Worm (Caenorhabditis elegans) whole organism, late embryonic: ENCODE results near the gene F52G3.5.

ENCODE experiments used
- C08G9.2 ChIP-seq: sonication (generic microtip); optimal IDR thresholded peaks from 2 replicates; lab custom pipeline; 2016; ENCODE audit warnings: mild to moderate bottlenecking, missing genetic modification characterization, moderate library complexity, missing compliant biosample characterization
- C38D4.7 ChIP-seq: fragments of 200-800 bp; sonication (Bioruptor generic); optimal IDR thresholded peaks from 2 replicates; lab custom pipeline; 2018; ENCODE audit warnings: mild to moderate bottlenecking, missing genetic modification characterization, moderate library complexity, missing compliant biosample characterization
- T23F11.4 ChIP-seq: fragments of 200-800 bp; sonication (Bioruptor generic); optimal IDR thresholded peaks from 2 replicates; lab custom pipeline; 2018; ENCODE audit warnings: mild to moderate bottlenecking, missing genetic modification characterization, missing compliant biosample characterization
- Y22D7AL.16 ChIP-seq: sonication (generic microtip); optimal IDR thresholded peaks from 2 replicates; lab custom pipeline; 2016; ENCODE audit warnings: missing genetic modification characterization, missing compliant biosample characterization
- ahr-1 ChIP-seq: sonication (generic microtip); optimal IDR thresholded peaks from 2 replicates; lab custom pipeline; 2016; ENCODE audit warnings: missing genetic modification characterization, missing compliant biosample characterization
- ama-1 ChIP-seq: fragments of 150-350 bp; optimal IDR thresholded peaks from 2 replicates; lab custom pipeline; 2014
- ceh-18 ChIP-seq: sonication (generic microtip); optimal IDR thresholded peaks from 2 replicates; lab custom pipeline; 2016; ENCODE audit warnings: missing genetic modification characterization, missing compliant biosample characterization
- ceh-2 ChIP-seq: sonication (generic microtip); optimal IDR thresholded peaks from 2 replicates; lab custom pipeline; 2016; ENCODE audit warnings: missing genotype, missing genetic modification characterization, missing compliant biosample characterization
- ceh-24 ChIP-seq: sonication (generic microtip); optimal IDR thresholded peaks from 2 replicates; lab custom pipeline; 2016; ENCODE audit warnings: mild to moderate bottlenecking, missing genetic modification characterization, missing compliant biosample characterization
- ceh-30 ChIP-seq: fragments of 150-350 bp; optimal IDR thresholded peaks from 2 replicates; lab custom pipeline; 2014; ENCODE audit warnings: missing biosample characterization, missing genetic modification characterization
- ceh-34 ChIP-seq: sonication (generic microtip); optimal IDR thresholded peaks from 2 replicates; lab custom pipeline; 2016; ENCODE audit warnings: mild to moderate bottlenecking, missing genetic modification characterization, missing compliant biosample characterization
- ceh-6 ChIP-seq: fragments of 200-800 bp; sonication (Bioruptor generic); optimal IDR thresholded peaks from 2 replicates; lab custom pipeline; 2018; ENCODE audit warnings: mild to moderate bottlenecking, missing genetic modification characterization, missing compliant biosample characterization
- ceh-9 ChIP-seq: sonication (generic microtip); optimal IDR thresholded peaks from 2 replicates; lab custom pipeline; 2016; ENCODE audit warnings: mild to moderate bottlenecking, missing genetic modification characterization, inconsistent platforms, missing compliant biosample characterization
- elt-2 ChIP-seq: sonication (generic microtip); optimal IDR thresholded peaks from 2 replicates; lab custom pipeline; 2016; ENCODE audit warnings: missing genetic modification reagents, missing genetic modification characterization, missing compliant biosample characterization
- elt-4 ChIP-seq: sonication (generic microtip); optimal IDR thresholded peaks from 2 replicates; lab custom pipeline; 2016; ENCODE audit warnings: missing genetic modification characterization, missing compliant biosample characterization
- ets-4 ChIP-seq: sonication (generic microtip); optimal IDR thresholded peaks from 2 replicates; lab custom pipeline; 2016; ENCODE audit warnings: missing genetic modification characterization, missing compliant biosample characterization
- eyg-1 ChIP-seq: sonication (generic microtip); optimal IDR thresholded peaks from 2 replicates; lab custom pipeline; 2016; ENCODE audit warnings: missing genotype, missing genetic modification characterization, missing compliant biosample characterization
- fax-1 ChIP-seq: sonication (generic microtip); optimal IDR thresholded peaks from 2 replicates; lab custom pipeline; 2016; ENCODE audit warnings: missing genotype, missing genetic modification characterization, missing compliant biosample characterization
- gmeb-2 ChIP-seq: sonication (generic microtip); optimal IDR thresholded peaks from 2 replicates; lab custom pipeline; 2016; ENCODE audit warnings: missing genetic modification characterization, inconsistent platforms, missing compliant biosample characterization
- hlh-13 ChIP-seq: fragments of 200-800 bp; sonication (Bioruptor generic); optimal IDR thresholded peaks from 2 replicates; lab custom pipeline; 2018; ENCODE audit warnings: mild to moderate bottlenecking, missing genetic modification characterization, missing compliant biosample characterization
- hlh-15 ChIP-seq: sonication (generic microtip); optimal IDR thresholded peaks from 2 replicates; lab custom pipeline; 2016; ENCODE audit warnings: missing genetic modification characterization, missing compliant biosample characterization
- hlh-30 ChIP-seq: sonication (generic microtip); optimal IDR thresholded peaks from 2 replicates; lab custom pipeline; 2017; ENCODE audit warnings: antibody characterized with exemption, missing genetic modification characterization, missing compliant biosample characterization; ENCODE audit not compliant: insufficient read depth
- hlh-6 ChIP-seq: sonication (generic microtip); optimal IDR thresholded peaks from 2 replicates; lab custom pipeline; 2016; ENCODE audit warnings: missing genotype, missing genetic modification characterization, missing compliant biosample characterization
- hlh-8 ChIP-seq: sonication (generic microtip); optimal IDR thresholded peaks from 2 replicates; lab custom pipeline; 2016; ENCODE audit warnings: missing genotype, missing genetic modification characterization, missing compliant biosample characterization
- lim-6 ChIP-seq: sonication (generic microtip); optimal IDR thresholded peaks from 2 replicates; lab custom pipeline; 2016; ENCODE audit warnings: missing genetic modification characterization, missing compliant biosample characterization
- madf-2 ChIP-seq: sonication (generic microtip); optimal IDR thresholded peaks from 2 replicates; lab custom pipeline; 2017; ENCODE audit warnings: missing genetic modification characterization, missing compliant biosample characterization
- mec-3 ChIP-seq: sonication (generic microtip); optimal IDR thresholded peaks from 2 replicates; lab custom pipeline; 2016; ENCODE audit warnings: borderline replicate concordance, missing genetic modification characterization, missing compliant biosample characterization
- nhr-11 ChIP-seq: fragments of 150-350 bp; optimal IDR thresholded peaks from 2 replicates; lab custom pipeline; 2014; ENCODE audit warnings: missing biosample characterization, missing genetic modification characterization
- nhr-232 ChIP-seq: sonication (generic microtip); optimal IDR thresholded peaks from 2 replicates; lab custom pipeline; 2016; ENCODE audit warnings: missing genetic modification characterization, missing compliant biosample characterization
- npax-4 ChIP-seq: sonication (generic microtip); optimal IDR thresholded peaks from 2 replicates; lab custom pipeline; 2016; ENCODE audit warnings: missing genetic modification characterization, missing compliant biosample characterization
- odd-2 ChIP-seq: sonication (generic microtip); optimal IDR thresholded peaks from 2 replicates; lab custom pipeline; 2017; ENCODE audit warnings: antibody characterized with exemption, mild to moderate bottlenecking, missing genetic modification characterization, missing compliant biosample characterization
- pag-3 ChIP-seq: sonication (generic microtip); optimal IDR thresholded peaks from 2 replicates; lab custom pipeline; 2016; ENCODE audit warnings: missing compliant biosample characterization, missing genetic modification characterization, borderline replicate concordance
- pax-1 ChIP-seq: fragments of 150-350 bp; optimal IDR thresholded peaks from 2 replicates; lab custom pipeline; 2014; ENCODE audit warnings: missing biosample characterization, missing genetic modification characterization
- pqm-1 ChIP-seq: sonication (generic microtip); optimal IDR thresholded peaks from 2 replicates; lab custom pipeline; 2016; ENCODE audit warnings: missing genetic modification characterization, missing compliant biosample characterization
- pros-1 ChIP-seq: fragments of 150-350 bp; optimal IDR thresholded peaks from 2 replicates; lab custom pipeline; 2014; ENCODE audit warnings: missing biosample characterization, missing genetic modification reagents, missing genetic modification characterization
- ref-2 ChIP-seq: sonication (generic microtip); optimal IDR thresholded peaks from 2 replicates; lab custom pipeline; 2016; ENCODE audit warnings: missing genetic modification characterization, missing compliant biosample characterization
- rnt-1 ChIP-seq: sonication (generic microtip); optimal IDR thresholded peaks from 2 replicates; lab custom pipeline; 2016; ENCODE audit warnings: missing genetic modification characterization, missing compliant biosample characterization
- sox-2 ChIP-seq: fragments of 200-800 bp; sonication (Bioruptor generic); IDR thresholded peaks from 2 replicates; pipeline ENCODE4 v1.3.6; 2022; ENCODE audit warnings: missing genetic modification reagents, missing genetic modification characterization, missing compliant biosample characterization
- sox-4 ChIP-seq: sonication (generic microtip); optimal IDR thresholded peaks from 2 replicates; lab custom pipeline; 2017; ENCODE audit warnings: mild to moderate bottlenecking, missing genetic modification characterization, inconsistent platforms, missing compliant biosample characterization
- syd-9 ChIP-seq: sonication (generic microtip); optimal IDR thresholded peaks from 2 replicates; lab custom pipeline; 2016; ENCODE audit warnings: mild to moderate bottlenecking, missing genetic modification characterization, moderate library complexity, missing compliant biosample characterization
- ttx-3 ChIP-seq: sonication (generic microtip); optimal IDR thresholded peaks from 2 replicates; lab custom pipeline; 2016; ENCODE audit warnings: missing genetic modification reagents, missing genetic modification characterization, missing compliant biosample characterization
- unc-3 ChIP-seq, 2 experiments: fragments of 200-800 bp in 1 of 2; sonication (Bioruptor generic) in 1 of 2; sonication (generic microtip) in 1 of 2; conservative IDR thresholded peaks in 1 of 2; optimal IDR thresholded peaks in 1 of 2; 2 replicates each; pipeline versions ENCODE4 v1.3.6 to Lab custom; 2016 to 2022; ENCODE audit warnings: missing compliant biosample characterization in 2 of 2, missing genetic modification characterization in 2 of 2, missing genetic modification reagents in 1 of 2
- unc-42 ChIP-seq: sonication (generic microtip); optimal IDR thresholded peaks from 2 replicates; lab custom pipeline; 2016; ENCODE audit warnings: missing genotype, missing genetic modification characterization, missing compliant biosample characterization
- unc-55 ChIP-seq: sonication (generic microtip); optimal IDR thresholded peaks from 2 replicates; lab custom pipeline; 2017; ENCODE audit warnings: missing biosample characterization, missing genetic modification reagents, missing genetic modification characterization
- unc-86 ChIP-seq: sonication (generic microtip); optimal IDR thresholded peaks from 2 replicates; lab custom pipeline; 2016; ENCODE audit warnings: missing genetic modification characterization, missing compliant biosample characterization

F52G3.5 gene

ce11 chrX:16967813-16968212 lies 8.1 kb downstream of the F52G3.5 start:
- no peak for TF ChIP-seq ceh-24 (tag; lab: Kevin White, UChicago)
- TF ChIP-seq fax-1 = no peak
- no peak for TF ChIP-seq lim-6 (tag; lab: Kevin White, UChicago)
- no peak for TF ChIP-seq unc-55 (GFP tag; lab: Kevin White, UChicago)
- no peak for TF ChIP-seq sox-4 (tag; lab: Kevin White, UChicago)
- TF ChIP-seq npax-4 (tag; lab: Kevin White, UChicago) = no peak
- no peak for TF ChIP-seq ref-2
- TF ChIP-seq hlh-8 = no peak
- no peak for TF ChIP-seq T23F11.4 (GFP tag; lab: Kevin White, UChicago)
- no peak for TF ChIP-seq gmeb-2 (tag; lab: Kevin White, UChicago)
- TF ChIP-seq ttx-3 (tag; lab: Kevin White, UChicago) = no peak
- TF ChIP-seq hlh-30 (tag; lab: Kevin White, UChicago) = no peak
- no peak for TF ChIP-seq ceh-2 (tag; lab: Kevin White, UChicago)
- no peak for TF ChIP-seq ceh-9 (tag; lab: Kevin White, UChicago)
- no peak for TF ChIP-seq ceh-6 (GFP tag; lab: Kevin White, UChicago)
- TF ChIP-seq pax-1 = no peak
- TF ChIP-seq ama-1 = no peak
- no peak for TF ChIP-seq unc-86 (tag; lab: Kevin White, UChicago)
- TF ChIP-seq ets-4 = no peak
- TF ChIP-seq hlh-13 = no peak

- no peak for TF ChIP-seq hlh-6 (tag; lab: Kevin White, UChicago)
- TF ChIP-seq hlh-15 (tag; lab: Kevin White, UChicago) = no peak
- peak; percentile 13 for TF ChIP-seq elt-4 (tag; lab: Kevin White, UChicago)
- TF ChIP-seq ceh-34 (tag; lab: Kevin White, UChicago) = peak; percentile 2
- TF ChIP-seq madf-2 (tag; lab: Kevin White, UChicago) = no peak
- TF ChIP-seq C38D4.7 = no peak
- no peak for TF ChIP-seq fax-1
- TF ChIP-seq C08G9.2 = peak; percentile 5
Measured at ce11 chrX:16965888-16966287, 10.1 kb downstream of the F52G3.5 start.

ce11 chrX:16963519-16963971 lies 12.4 kb downstream of the F52G3.5 start, which contains the start of the genes F52G3.1 and F52G3.7:
Gene F52G3.1, plus strand, starts transcription at chrX:16963871.
Gene F52G3.7, plus strand, starts transcription at chrX:16963921.
- TF ChIP-seq elt-2 (tag; lab: Kevin White, UChicago) (peak; percentile 51), odd-2 (tag; lab: Kevin White, UChicago) (no peak)

ce11 chrX:16962640-16963039 lies 13.3 kb downstream of the F52G3.5 start:
- TF ChIP-seq unc-42 (peak; percentile 89), ceh-6 (GFP tag; lab: Kevin White, UChicago) (no peak)
- TF ChIP-seq, all 69 proteins: peak for 1

- TF ChIP-seq ceh-9 (tag; lab: Kevin White, UChicago) (no peak), nhr-232 (tag; lab: Kevin White, UChicago) (no peak), pag-3 (no peak), ahr-1 (no peak), hlh-6 (tag; lab: Kevin White, UChicago) (no peak), madf-2 (tag; lab: Kevin White, UChicago) (peak; percentile 51), syd-9 (tag; lab: Kevin White, UChicago) (peak; percentile 68), unc-86 (tag; lab: Kevin White, UChicago) (no peak), pqm-1 (tag; lab: Kevin White, UChicago) (peak; percentile 24), hlh-15 (tag; lab: Kevin White, UChicago) (no peak), ceh-34 (tag; lab: Kevin White, UChicago) (peak; percentile 87), mec-3 (tag; lab: Kevin White, UChicago) (no peak), sox-2 (0 out of 2 replicates have a peak, but pooled peaks have one; percentile 5), unc-55 (GFP tag; lab: Kevin White, UChicago) (peak; percentile 46), nhr-11 (no peak), eyg-1 (tag; lab: Kevin White, UChicago) (peak; percentile 41), unc-3 (GFP tag; conservative IDR thresholded peaks at IDR 0.05; lab: Robert Waterston, UW) (no peak), unc-3 (tag; optimal IDR thresholded peaks at IDR 0.05; lab: Kevin White, UChicago) (peak; percentile 50), pros-1 (tag; lab: Kevin White, UChicago) (peak; percentile 66), lim-6 (tag; lab: Kevin White, UChicago) (no peak), ama-1 (no peak), rnt-1 (tag; lab: Kevin White, UChicago) (peak; percentile 82), ceh-18 (peak; percentile 86), ets-4 (no peak), ceh-30 (tag; lab: Kevin White, UChicago) (no peak), Y22D7AL.16 (no peak)
Measured at ce11 chrX:16961387-16961786, 14.6 kb downstream of the F52G3.5 start.
